Worm (Caenorhabditis elegans) whole organism, L4/young adult: ENCODE data around the gene F53F4.16.

Source experiments
- W03F9.2 ChIP-seq: fragments of 150-350 bp; optimal IDR thresholded peaks from 2 replicates; lab custom pipeline; 2014; ENCODE audit warnings: missing biosample characterization, missing genetic modification characterization
- dao-5 ChIP-seq: sonication (generic microtip); optimal IDR thresholded peaks from 2 replicates; lab custom pipeline; 2016; ENCODE audit warnings: missing genotype, missing genetic modification characterization, moderate library complexity, missing compliant biosample characterization
- him-1 ChIP-seq: sonication (generic microtip); optimal IDR thresholded peaks from 2 replicates; lab custom pipeline; 2016; ENCODE audit warnings: missing genotype, missing genetic modification reagents, missing genetic modification characterization, missing compliant biosample characterization

Gene F53F4.16

ce11 chrV:13621720-13622119 lies at the start of gene F53F4.16:
Gene F53F4.16, minus strand, starts transcription at chrV:13621820.
- TF ChIP-seq dao-5 (tag; lab: Kevin White, UChicago) (no peak), W03F9.2 (no peak), him-1 (tag; lab: Kevin White, UChicago) (no peak)

DNA sequence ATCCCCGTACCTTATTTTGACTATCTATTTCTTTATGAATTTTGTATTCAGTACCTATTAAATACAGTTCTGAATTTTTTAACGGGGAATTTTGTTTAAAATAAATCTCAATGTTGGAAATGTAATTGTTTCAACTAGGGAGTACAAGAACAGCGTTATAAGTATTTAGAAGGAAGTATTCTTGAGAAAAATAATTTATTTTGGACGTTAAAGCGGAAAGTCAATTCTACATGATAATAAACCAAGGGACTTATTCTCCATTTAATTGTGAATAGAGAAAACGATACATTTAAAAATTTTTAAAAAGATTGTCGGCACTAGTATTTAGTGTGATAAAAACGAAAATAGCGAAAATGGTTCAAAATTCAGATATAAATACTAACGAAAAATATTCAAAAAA lies 47.5 kb upstream of the F53F4.16 start:
- no peak for TF ChIP-seq W03F9.2
- TF ChIP-seq dao-5 (tag; lab: Kevin White, UChicago): no peak
- TF ChIP-seq him-1 (tag; lab: Kevin White, UChicago): no peak

- TF ChIP-seq him-1 (tag; lab: Kevin White, UChicago) (no peak), dao-5 (tag; lab: Kevin White, UChicago) (no peak), W03F9.2 (no peak)
Observed at ce11 chrV:13668337-13668736, 46.7 kb upstream of the F53F4.16 start.

- TF ChIP-seq W03F9.2 (no peak), him-1 (tag; lab: Kevin White, UChicago) (no peak), dao-5 (tag; lab: Kevin White, UChicago) (no peak)
Observed at ce11 chrV:13666460-13666859, 44.8 kb upstream of the F53F4.16 start.

ce11 chrV:13665089-13665488 lies 43.5 kb upstream of the F53F4.16 start, which contains the start of gene rde-12:
Gene rde-12, plus strand, starts transcription at chrV:13665389.
- TF ChIP-seq W03F9.2 (no peak), dao-5 (tag; lab: Kevin White, UChicago) (no peak), him-1 (tag; lab: Kevin White, UChicago) (no peak)

ce11 chrV:13664340-13664916 lies 42.8 kb upstream of the F53F4.16 start:
- no peak for TF ChIP-seq him-1 (tag; lab: Kevin White, UChicago)
- TF ChIP-seq dao-5 (tag; lab: Kevin White, UChicago): no peak
- no peak for TF ChIP-seq W03F9.2

ce11 chrV:13660660-13661325 lies 39.2 kb upstream of the F53F4.16 start, which contains the start of gene letm-1:
Gene letm-1, plus strand, starts transcription at chrV:13661257.
- TF ChIP-seq W03F9.2 (no peak), dao-5 (tag; lab: Kevin White, UChicago) (no peak), him-1 (tag; lab: Kevin White, UChicago) (no peak)

DNA sequence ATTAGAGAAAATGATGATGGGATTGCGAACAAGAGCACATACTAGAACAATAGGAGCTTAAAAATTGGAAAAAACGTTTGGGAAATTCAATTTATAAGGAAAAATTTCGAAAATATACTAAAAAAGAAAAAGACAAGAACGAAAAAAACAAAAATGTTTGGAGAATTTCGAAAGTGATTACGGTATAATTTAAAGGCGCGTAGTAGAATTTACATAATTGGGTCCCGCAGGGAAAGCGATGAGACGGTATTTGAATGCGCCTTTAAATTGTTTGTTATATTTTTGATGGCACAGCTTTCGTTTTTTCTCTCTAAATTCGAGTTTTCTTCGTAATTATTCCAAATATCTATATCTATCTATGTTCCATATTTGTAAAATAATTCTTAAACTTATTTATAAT lies 38.5 kb upstream of the F53F4.16 start:
- TF ChIP-seq him-1 (tag; lab: Kevin White, UChicago): no peak
- TF ChIP-seq W03F9.2: peak; percentile 68
- TF ChIP-seq dao-5 (tag; lab: Kevin White, UChicago): no peak

DNA sequence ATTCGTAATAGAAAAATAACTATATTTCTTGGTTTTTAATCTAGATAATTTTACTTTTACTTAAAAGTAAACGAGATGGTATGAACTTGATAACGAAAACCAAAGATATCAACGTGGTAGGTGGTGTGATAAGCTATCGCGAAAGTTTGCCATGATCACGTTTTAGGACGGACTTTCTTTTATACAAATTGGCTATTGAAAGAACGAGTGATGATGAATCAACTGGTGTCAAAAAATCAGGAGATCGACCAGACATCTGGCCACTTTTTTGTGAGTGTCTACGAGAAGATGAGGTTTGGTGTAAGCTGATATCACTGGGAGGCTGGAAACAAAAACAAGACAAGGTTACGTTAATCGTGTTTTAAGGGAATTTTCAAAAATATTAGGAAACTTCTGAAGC lies 37.6 kb upstream of the F53F4.16 start:
- TF ChIP-seq W03F9.2 (no peak), him-1 (tag; lab: Kevin White, UChicago) (no peak), dao-5 (tag; lab: Kevin White, UChicago) (no peak)

ce11 chrV:13658577-13658976 lies 37.0 kb upstream of the F53F4.16 start:
- TF ChIP-seq W03F9.2: peak; percentile 28
- no peak for TF ChIP-seq dao-5 (tag; lab: Kevin White, UChicago)

DNA sequence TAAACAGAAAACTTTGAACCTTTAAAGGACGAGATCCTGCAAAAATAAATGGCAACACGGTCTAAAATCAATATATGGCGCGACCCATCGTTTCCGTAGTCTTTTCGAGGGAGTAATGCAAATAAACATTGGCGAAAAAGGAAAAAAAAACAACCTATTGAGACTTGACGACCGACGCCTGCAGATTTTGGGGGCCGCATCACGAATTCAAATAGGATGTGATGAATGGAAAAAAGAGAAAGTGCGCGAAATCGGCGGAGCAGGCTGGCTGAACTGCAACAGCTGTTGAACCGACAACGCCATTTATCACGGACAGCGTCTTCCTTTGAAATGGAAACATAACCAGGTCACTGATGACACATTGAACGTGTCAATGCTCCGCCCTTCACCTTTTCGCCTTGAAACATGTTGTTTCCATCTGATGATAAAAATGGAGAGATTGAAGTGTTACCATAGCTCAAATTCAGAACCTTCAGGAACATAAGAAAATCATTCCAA lies 36.3 kb upstream of the F53F4.16 start:
- TF ChIP-seq him-1 (tag; lab: Kevin White, UChicago): no peak
- TF ChIP-seq dao-5 (tag; lab: Kevin White, UChicago): no peak
- TF ChIP-seq W03F9.2: no peak

ce11 chrV:13657291-13657690 lies 35.7 kb upstream of the F53F4.16 start:
- TF ChIP-seq him-1 (tag; lab: Kevin White, UChicago): no peak
- TF ChIP-seq dao-5 (tag; lab: Kevin White, UChicago): no peak
- peak; percentile 29 for TF ChIP-seq W03F9.2

- TF ChIP-seq W03F9.2 (no peak), dao-5 (tag; lab: Kevin White, UChicago) (no peak), him-1 (tag; lab: Kevin White, UChicago) (no peak)
Observed at ce11 chrV:13656346-13657254, 35.0 kb upstream of the F53F4.16 start.
